Worm (Caenorhabditis elegans) whole organism, late embryonic: Measurements from ENCODE around the gene F02C12.3.

ENCODE experiments used
- fax-1 ChIP-seq: sonication (generic microtip); optimal IDR thresholded peaks from 2 replicates; lab custom pipeline; 2016; ENCODE audit warnings: missing genotype, missing genetic modification characterization, missing compliant biosample characterization
- gmeb-2 ChIP-seq: sonication (generic microtip); optimal IDR thresholded peaks from 2 replicates; lab custom pipeline; 2016; ENCODE audit warnings: missing genetic modification characterization, inconsistent platforms, missing compliant biosample characterization
- hlh-6 ChIP-seq: sonication (generic microtip); optimal IDR thresholded peaks from 2 replicates; lab custom pipeline; 2016; ENCODE audit warnings: missing genotype, missing genetic modification characterization, missing compliant biosample characterization
- nfya-1 ChIP-seq: sonication (generic microtip); optimal IDR thresholded peaks from 2 replicates; lab custom pipeline; 2017; ENCODE audit warnings: missing genetic modification characterization, mild to moderate bottlenecking, missing compliant biosample characterization, antibody characterized with exemption, moderate library complexity
- sdc-2 ChIP-seq: sonication (generic microtip); optimal IDR thresholded peaks from 2 replicates; lab custom pipeline; 2016; ENCODE audit warnings: missing genotype, missing genetic modification characterization, missing compliant biosample characterization
- sox-2 ChIP-seq: fragments of 200-800 bp; sonication (Bioruptor generic); IDR thresholded peaks from 2 replicates; pipeline ENCODE4 v1.3.6; 2022; ENCODE audit warnings: missing genetic modification reagents, missing genetic modification characterization, missing compliant biosample characterization
- unc-3 ChIP-seq, 2 experiments: fragments of 200-800 bp in 1 of 2; sonication (Bioruptor generic) in 1 of 2; sonication (generic microtip) in 1 of 2; conservative IDR thresholded peaks in 1 of 2; optimal IDR thresholded peaks in 1 of 2; 2 replicates each; pipeline versions ENCODE4 v1.3.6 to Lab custom; 2016 to 2022; ENCODE audit warnings: missing compliant biosample characterization in 2 of 2, missing genetic modification characterization in 2 of 2, missing genetic modification reagents in 1 of 2
- unc-55 ChIP-seq: sonication (generic microtip); optimal IDR thresholded peaks from 2 replicates; lab custom pipeline; 2017; ENCODE audit warnings: missing biosample characterization, missing genetic modification reagents, missing genetic modification characterization

DNA sequence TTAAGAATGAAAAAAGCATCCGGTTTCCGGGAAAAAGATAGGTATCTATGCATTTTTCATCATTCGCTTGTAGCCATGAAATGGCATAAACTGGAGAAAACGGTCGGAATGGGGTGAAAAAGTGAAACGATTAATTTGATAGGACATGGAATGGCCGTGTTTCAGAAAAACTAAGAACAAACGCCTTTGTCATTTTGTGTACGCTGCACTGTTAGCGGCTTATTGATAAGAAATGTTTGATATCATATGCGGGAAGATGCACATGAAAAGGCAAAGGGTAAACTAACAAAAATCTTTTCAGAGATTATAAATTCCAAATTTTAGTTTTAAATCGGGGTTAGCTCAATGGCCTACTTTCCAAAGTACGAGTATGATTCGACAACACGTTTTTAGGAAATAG is 24.3 kb downstream of the F02C12.3 start:
- TF ChIP-seq nfya-1 = no peak
- TF ChIP-seq unc-3 (GFP tag; conservative IDR thresholded peaks at IDR 0.05; lab: Robert Waterston, UW) = no peak
- TF ChIP-seq unc-3 (tag; optimal IDR thresholded peaks at IDR 0.05; lab: Kevin White, UChicago) = no peak
- no peak for TF ChIP-seq unc-55 (GFP tag; lab: Kevin White, UChicago)
- no peak for TF ChIP-seq sox-2 (GFP tag; lab: Robert Waterston, UW)
- no peak for TF ChIP-seq gmeb-2 (tag; lab: Kevin White, UChicago)
- no peak for TF ChIP-seq fax-1 (tag; lab: Kevin White, UChicago)
- TF ChIP-seq sdc-2 (tag; lab: Kevin White, UChicago) = no peak
- TF ChIP-seq hlh-6 (tag; lab: Kevin White, UChicago) = no peak
